Worm (Caenorhabditis elegans) whole organism, L2 larva: Measurements from ENCODE around the gene B0228.1.

Experiments
- C34F6.9 ChIP-seq: fragments of 150-350 bp; optimal IDR thresholded peaks from 2 replicates; lab custom pipeline; 2014; ENCODE audit warnings: missing biosample characterization, missing genetic modification characterization
- F13H6.1 ChIP-seq: sonication (generic microtip); optimal IDR thresholded peaks from 2 replicates; lab custom pipeline; 2016; ENCODE audit warnings: missing genetic modification characterization, missing compliant biosample characterization
- R02D3.7 ChIP-seq: fragments of 150-350 bp; optimal IDR thresholded peaks from 2 replicates; lab custom pipeline; 2014; ENCODE audit warnings: missing biosample characterization, missing genetic modification characterization
- Y55F3AM.14 ChIP-seq: fragments of 200-800 bp; sonication (Bioruptor generic); optimal IDR thresholded peaks from 2 replicates; lab custom pipeline; 2018; ENCODE audit warnings: mild to moderate bottlenecking, missing genetic modification characterization, missing compliant biosample characterization
- ZK546.5 ChIP-seq: sonication (generic microtip); optimal IDR thresholded peaks from 2 replicates; lab custom pipeline; 2017; ENCODE audit warnings: missing biosample characterization, missing genetic modification characterization
- alr-1 ChIP-seq: fragments of 150-350 bp; optimal IDR thresholded peaks from 2 replicates; lab custom pipeline; 2014; ENCODE audit warnings: missing biosample characterization, missing genetic modification characterization
- ama-1 ChIP-seq: fragments of 150-350 bp; optimal IDR thresholded peaks from 2 replicates; lab custom pipeline; 2018; ENCODE audit warnings: inconsistent platforms
- blmp-1 ChIP-seq: sonication (generic microtip); optimal IDR thresholded peaks from 2 replicates; lab custom pipeline; 2017; ENCODE audit warnings: missing genetic modification characterization, mild to moderate bottlenecking, missing compliant biosample characterization, antibody characterized with exemption, moderate library complexity; ENCODE audit not compliant: insufficient read depth
- ceh-82 ChIP-seq: fragments of 150-350 bp; optimal IDR thresholded peaks from 2 replicates; lab custom pipeline; 2014; ENCODE audit warnings: missing biosample characterization, missing genetic modification characterization
- crh-2 ChIP-seq: sonication (generic microtip); optimal IDR thresholded peaks from 2 replicates; lab custom pipeline; 2017; ENCODE audit warnings: missing biosample characterization, missing genetic modification characterization
- dmd-4 ChIP-seq: sonication (generic microtip); optimal IDR thresholded peaks from 2 replicates; lab custom pipeline; 2017; ENCODE audit warnings: missing biosample characterization, missing genetic modification characterization
- egl-27 ChIP-seq: sonication (generic microtip); optimal IDR thresholded peaks from 3 replicates; lab custom pipeline; 2017; ENCODE audit warnings: missing biosample characterization, missing genetic modification reagents, missing genetic modification characterization
- elt-1 ChIP-seq: fragments of 150-350 bp; optimal IDR thresholded peaks from 2 replicates; lab custom pipeline; 2014; ENCODE audit warnings: missing biosample characterization, missing genetic modification characterization
- fos-1 ChIP-seq: fragments of 150-350 bp; optimal IDR thresholded peaks from 2 replicates; lab custom pipeline; 2014; ENCODE audit warnings: missing biosample characterization, missing genetic modification characterization
- gmeb-1 ChIP-seq: fragments of 150-350 bp; optimal IDR thresholded peaks from 2 replicates; lab custom pipeline; 2014; ENCODE audit warnings: missing biosample characterization, missing genetic modification characterization
- lin-11 ChIP-seq: fragments of 150-350 bp; sonication (generic microtip); optimal IDR thresholded peaks from 2 replicates; lab custom pipeline; 2014; ENCODE audit warnings: missing biosample characterization, missing genetic modification characterization, inconsistent platforms, mixed read lengths
- lin-13 ChIP-seq: fragments of 150-350 bp; optimal IDR thresholded peaks from 2 replicates; lab custom pipeline; 2014; ENCODE audit warnings: missing biosample characterization, missing genetic modification reagents, missing genetic modification characterization
- lin-39 ChIP-seq: fragments of 150-350 bp; optimal IDR thresholded peaks from 2 replicates; lab custom pipeline; 2014; ENCODE audit warnings: missing biosample characterization, missing genetic modification reagents, missing genetic modification characterization
- lsy-2 ChIP-seq, 2 experiments: fragments of 150-350 bp in 1 of 2; sonication (generic microtip) in 1 of 2; optimal IDR thresholded peaks; 2 replicates each; lab custom pipeline; 2014 to 2017; ENCODE audit warnings: missing biosample characterization in 2 of 2, missing genetic modification characterization in 2 of 2
- mab-5 ChIP-seq: fragments of 150-350 bp; optimal IDR thresholded peaks from 2 replicates; lab custom pipeline; 2014; ENCODE audit warnings: missing biosample characterization, missing genetic modification characterization
- mbf-1 ChIP-seq: sonication (generic microtip); optimal IDR thresholded peaks from 2 replicates; lab custom pipeline; 2017; ENCODE audit warnings: missing biosample characterization, missing genetic modification characterization
- mdl-1 ChIP-seq, 2 experiments: fragments of 150-350 bp in 1 of 2; sonication (generic microtip) in 1 of 2; optimal IDR thresholded peaks; 2 replicates each; lab custom pipeline; 2017; ENCODE audit warnings: missing biosample characterization in 2 of 2, missing genetic modification characterization in 2 of 2
- nhr-10 ChIP-seq: sonication (generic microtip); optimal IDR thresholded peaks from 2 replicates; lab custom pipeline; 2017; ENCODE audit warnings: missing biosample characterization, missing genetic modification characterization
- nhr-11 ChIP-seq: fragments of 150-350 bp; optimal IDR thresholded peaks from 2 replicates; lab custom pipeline; 2014; ENCODE audit warnings: missing biosample characterization, missing genetic modification characterization
- nhr-129 ChIP-seq: fragments of 150-350 bp; optimal IDR thresholded peaks from 2 replicates; lab custom pipeline; 2014; ENCODE audit warnings: missing biosample characterization, missing genetic modification characterization
- nhr-21 ChIP-seq: fragments of 150-350 bp; optimal IDR thresholded peaks from 2 replicates; lab custom pipeline; 2014; ENCODE audit warnings: missing biosample characterization, missing genetic modification characterization
- nhr-23 ChIP-seq: fragments of 150-350 bp; optimal IDR thresholded peaks from 2 replicates; lab custom pipeline; 2014; ENCODE audit warnings: missing biosample characterization, missing genetic modification reagents, missing genetic modification characterization
- nhr-237 ChIP-seq: fragments of 150-350 bp; optimal IDR thresholded peaks from 2 replicates; lab custom pipeline; 2014; ENCODE audit warnings: missing biosample characterization, missing genetic modification characterization
- nhr-25 ChIP-seq: fragments of 150-350 bp; sonication (generic microtip); optimal IDR thresholded peaks from 3 replicates; lab custom pipeline; 2014; ENCODE audit warnings: missing biosample characterization, missing genetic modification characterization
- peb-1 ChIP-seq: fragments of 150-350 bp; optimal IDR thresholded peaks from 2 replicates; lab custom pipeline; 2014; ENCODE audit warnings: missing biosample characterization, missing genetic modification characterization
- sem-4 ChIP-seq: fragments of 150-350 bp; optimal IDR thresholded peaks from 2 replicates; lab custom pipeline; 2014; ENCODE audit warnings: missing biosample characterization, missing genetic modification reagents, missing genetic modification characterization
- skn-1 ChIP-seq: sonication (generic microtip); optimal IDR thresholded peaks from 2 replicates; lab custom pipeline; 2017; ENCODE audit warnings: missing biosample characterization, missing genetic modification characterization
- sma-9 ChIP-seq, 2 experiments: fragments of 150-350 bp in 1 of 2; sonication (generic microtip) in 1 of 2; optimal IDR thresholded peaks; 2 replicates each; lab custom pipeline; 2014 to 2016; ENCODE audit warnings: missing genetic modification characterization in 2 of 2, mild to moderate bottlenecking in 1 of 2, missing biosample characterization in 1 of 2, missing compliant biosample characterization in 1 of 2, missing genetic modification reagents in 1 of 2, moderate library complexity in 1 of 2
- snpc-4 ChIP-seq: fragments of 150-350 bp; optimal IDR thresholded peaks from 2 replicates; lab custom pipeline; 2014; ENCODE audit warnings: missing biosample characterization, missing genetic modification characterization
- unc-39 ChIP-seq: fragments of 150-350 bp; optimal IDR thresholded peaks from 2 replicates; lab custom pipeline; 2014; ENCODE audit warnings: missing biosample characterization, missing genetic modification characterization
- unc-55 ChIP-seq: fragments of 150-350 bp; sonication (generic microtip); optimal IDR thresholded peaks from 3 replicates; lab custom pipeline; 2014; ENCODE audit warnings: missing biosample characterization, missing genetic modification reagents, missing genetic modification characterization
- ztf-1 ChIP-seq: fragments of 200-800 bp; sonication (Bioruptor generic); conservative IDR thresholded peaks from 2 replicates; pipeline ENCODE4 v1.3.6; 2022; ENCODE audit warnings: missing genetic modification characterization, missing compliant biosample characterization
- ztf-11 ChIP-seq: sonication (generic microtip); optimal IDR thresholded peaks from 2 replicates; lab custom pipeline; 2017; ENCODE audit warnings: missing biosample characterization, missing genetic modification characterization

The B0228.1 gene

DNA sequence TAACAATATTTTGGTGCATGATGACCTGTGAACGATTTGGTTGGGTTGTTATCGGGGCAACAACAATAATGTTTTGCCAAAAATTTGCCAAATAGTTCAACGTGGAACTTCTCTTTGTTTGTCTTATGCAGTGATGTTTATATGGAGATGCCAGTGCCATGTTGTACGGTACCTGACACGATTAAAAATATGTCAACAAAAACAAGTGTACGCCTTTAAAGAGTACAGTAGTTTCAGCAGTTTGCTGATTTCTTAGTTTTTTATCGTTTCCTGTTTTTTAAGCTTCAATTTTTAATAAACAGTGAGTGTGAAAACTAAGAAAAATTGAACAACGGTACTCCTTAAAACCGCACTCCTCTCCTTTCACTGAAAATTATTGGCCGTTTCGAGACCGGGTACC lies 23.1 kb downstream of the B0228.1 start:
- TF ChIP-seq alr-1 (tag; lab: Kevin White, UChicago) (no peak), mab-5 (tag; lab: Kevin White, UChicago) (no peak), peb-1 (no peak), nhr-21 (tag; lab: Kevin White, UChicago) (no peak), mdl-1 (tag; optimal IDR thresholded peaks at IDR 0.05; lab: Kevin White, UChicago) (no peak), snpc-4 (tag; lab: Kevin White, UChicago) (no peak), unc-55 (GFP tag; lab: Kevin White, UChicago) (no peak), Y55F3AM.14 (no peak), nhr-23 (tag; lab: Kevin White, UChicago) (no peak), skn-1 (tag; lab: Kevin White, UChicago) (no peak), ceh-82 (tag; lab: Kevin White, UChicago) (no peak), lin-11 (tag; lab: Kevin White, UChicago) (no peak), lin-13 (GFP tag; lab: Kevin White, UChicago) (no peak), F13H6.1 (no peak), nhr-237 (tag; lab: Kevin White, UChicago) (no peak), mbf-1 (tag; lab: Kevin White, UChicago) (no peak), ztf-1 (no peak), crh-2 (tag; lab: Kevin White, UChicago) (no peak), lin-39 (tag; lab: Kevin White, UChicago) (no peak)

DNA sequence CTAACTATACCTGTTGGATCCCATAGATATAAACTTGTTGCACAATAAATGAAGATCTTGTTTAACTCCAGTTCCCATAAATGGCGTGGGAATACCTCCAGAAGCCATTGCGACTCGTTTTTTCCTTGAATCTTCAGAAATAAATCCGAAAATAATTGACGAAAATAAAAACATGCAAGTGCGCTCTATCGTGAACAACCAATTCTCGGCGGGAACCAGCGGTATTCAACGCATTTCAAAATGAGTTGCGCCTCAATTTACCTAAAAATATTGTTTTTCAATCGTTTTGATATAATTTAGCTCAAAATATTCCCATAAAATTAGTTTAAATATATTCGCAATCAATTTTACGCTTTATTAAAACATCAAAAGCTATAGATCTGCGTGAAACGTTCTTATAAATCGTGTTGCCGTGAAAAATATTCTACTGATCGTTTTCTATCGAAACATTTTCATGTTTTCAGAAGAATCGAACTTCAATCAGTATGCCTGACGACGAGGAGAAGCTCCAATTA lies 26.0 kb downstream of the B0228.1 start, which contains the start of the genes snpc-1.1 and spdl-1:
TSS of gene snpc-1.1 (minus strand) at position 200 of the 515 bp plus-strand sequence.
TSS of gene spdl-1 (plus strand) at position 465 of the 515 bp plus-strand sequence.
- TF ChIP-seq lsy-2 (tag; optimal IDR thresholded peaks at IDR 0.05; lab: Kevin White, UChicago): peak in 1 of 2 experiments; percentile 0
- TF ChIP-seq unc-55 (GFP tag; lab: Kevin White, UChicago): no peak
- no peak for TF ChIP-seq nhr-25 (tag; lab: Kevin White, UChicago)
- TF ChIP-seq C34F6.9 (tag; lab: Kevin White, UChicago): peak; percentile 55
- TF ChIP-seq unc-39 (tag; lab: Kevin White, UChicago): no peak
- peak; percentile 50 for TF ChIP-seq gmeb-1 (tag; lab: Kevin White, UChicago)
- TF ChIP-seq R02D3.7: no peak
- peak; percentile 47 for TF ChIP-seq nhr-129

ce11 chrII:7783467-7783959 lies 28.4 kb downstream of the B0228.1 start, which contains the start of gene skr-17:
TSS of gene skr-17 (plus strand) at chrII:7783517.
- TF ChIP-seq F13H6.1: no peak
- no peak for TF ChIP-seq dmd-4 (tag; lab: Kevin White, UChicago)
- TF ChIP-seq sem-4 (tag; lab: Kevin White, UChicago): no peak
- no peak for TF ChIP-seq lin-11 (tag; lab: Kevin White, UChicago)
- TF ChIP-seq ama-1 (lab: Kevin White, UChicago): no peak
- TF ChIP-seq nhr-25 (tag; lab: Kevin White, UChicago): no peak
- TF ChIP-seq egl-27: no peak
- no peak for TF ChIP-seq nhr-10
- no peak for TF ChIP-seq ZK546.5 (tag; lab: Kevin White, UChicago)
- TF ChIP-seq elt-1 (tag; lab: Kevin White, UChicago): no peak
- no peak for TF ChIP-seq blmp-1
- no peak for TF ChIP-seq nhr-11 (tag; lab: Kevin White, UChicago)
- TF ChIP-seq nhr-23 (tag; lab: Kevin White, UChicago): no peak
- no peak for TF ChIP-seq fos-1
- TF ChIP-seq unc-55 (GFP tag; lab: Kevin White, UChicago): no peak
- no peak for TF ChIP-seq sma-9 (GFP tag; optimal IDR thresholded peaks at IDR 0.05; lab: Kevin White, UChicago)
- no peak for TF ChIP-seq sma-9 (tag; optimal IDR thresholded peaks at IDR 0.05; lab: Kevin White, UChicago)
- TF ChIP-seq lin-13 (GFP tag; lab: Kevin White, UChicago): no peak
- no peak for TF ChIP-seq alr-1 (tag; lab: Kevin White, UChicago)
- TF ChIP-seq ztf-11 (tag; lab: Kevin White, UChicago): no peak
